Worm (Caenorhabditis elegans) whole organism, L3 larva: ENCODE data around the gene Y69A2AR.31.

Experiments
- ZK546.5 ChIP-seq: sonication (generic microtip); optimal IDR thresholded peaks from 2 replicates; lab custom pipeline; 2017; ENCODE audit warnings: missing biosample characterization, missing genetic modification characterization
- fos-1 ChIP-seq: fragments of 150-350 bp; optimal IDR thresholded peaks from 2 replicates; lab custom pipeline; 2014; ENCODE audit warnings: missing biosample characterization, missing genetic modification characterization
- jun-1 ChIP-seq: fragments of 150-350 bp; optimal IDR thresholded peaks from 2 replicates; lab custom pipeline; 2014; ENCODE audit warnings: missing biosample characterization, missing genetic modification reagents, missing genetic modification characterization
- nhr-11 ChIP-seq: fragments of 150-350 bp; optimal IDR thresholded peaks from 2 replicates; lab custom pipeline; 2014; ENCODE audit warnings: missing biosample characterization, missing genetic modification characterization
- nhr-12 ChIP-seq: fragments of 150-350 bp; optimal IDR thresholded peaks from 2 replicates; lab custom pipeline; 2014; ENCODE audit warnings: missing biosample characterization, missing genetic modification characterization
- nhr-237 ChIP-seq: fragments of 150-350 bp; optimal IDR thresholded peaks from 2 replicates; lab custom pipeline; 2014; ENCODE audit warnings: missing biosample characterization, missing genetic modification characterization
- nhr-77 ChIP-seq: fragments of 150-350 bp; optimal IDR thresholded peaks from 2 replicates; lab custom pipeline; 2014; ENCODE audit warnings: missing biosample characterization, missing genetic modification characterization
- skn-1 ChIP-seq: fragments of 150-350 bp; optimal IDR thresholded peaks from 2 replicates; lab custom pipeline; 2014; ENCODE audit warnings: missing biosample characterization, missing genetic modification characterization
- snpc-4 ChIP-seq: fragments of 150-350 bp; optimal IDR thresholded peaks from 2 replicates; lab custom pipeline; 2014; ENCODE audit warnings: missing biosample characterization, missing genetic modification characterization
- unc-39 ChIP-seq: sonication (generic microtip); optimal IDR thresholded peaks from 4 replicates; lab custom pipeline; 2017; ENCODE audit warnings: missing biosample characterization, missing genetic modification characterization

DNA sequence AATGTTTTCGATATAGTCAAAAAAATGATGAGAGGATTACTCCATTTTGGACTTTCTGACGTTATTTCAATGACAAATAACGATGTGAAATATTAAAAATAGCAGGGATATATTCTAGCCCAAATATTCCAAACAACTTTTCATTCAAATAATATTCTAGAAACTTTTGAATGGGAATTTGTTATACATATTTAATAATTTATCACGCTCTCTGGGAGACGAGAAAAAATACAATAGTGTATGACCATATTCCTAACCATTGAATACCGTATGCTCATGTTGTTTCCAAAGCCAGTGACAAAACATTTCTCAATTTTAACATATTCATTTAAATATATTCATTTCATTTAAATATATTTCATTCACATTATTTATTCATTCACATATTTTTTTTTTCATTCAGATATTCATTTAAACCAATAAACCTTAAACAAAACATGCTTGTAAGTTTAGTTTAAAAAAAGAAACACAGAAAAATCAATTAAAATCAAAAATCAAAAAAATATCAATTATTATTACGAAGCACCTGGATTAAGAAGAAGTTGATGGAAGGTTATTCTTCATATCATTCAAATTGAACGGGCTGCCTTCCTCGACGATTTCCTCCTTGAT lies 45.9 kb upstream of the Y69A2AR.31 start:
- no peak for TF ChIP-seq jun-1 (tag; lab: Kevin White, UChicago)
- no peak for TF ChIP-seq nhr-11 (tag; lab: Kevin White, UChicago)
- TF ChIP-seq skn-1 (tag; lab: Kevin White, UChicago), result no peak
- TF ChIP-seq snpc-4 (tag; lab: Kevin White, UChicago), result no peak
- no peak for TF ChIP-seq unc-39
- no peak for TF ChIP-seq nhr-12 (tag; lab: Kevin White, UChicago)
- TF ChIP-seq ZK546.5 (tag; lab: Kevin White, UChicago), result no peak
- no peak for TF ChIP-seq nhr-237 (tag; lab: Kevin White, UChicago)
- TF ChIP-seq nhr-77 (tag; lab: Kevin White, UChicago), result no peak
- peak; percentile 52 for TF ChIP-seq fos-1 (tag; lab: Kevin White, UChicago)
